Worm (Caenorhabditis elegans) whole organism, L4 larva: ENCODE measurements around the gene C25F6.1.
A peak's percentile ranks its signal among the peaks of the same experiment; 100 is the strongest.

Source experiments
- F10B5.3 ChIP-seq: sonication (generic microtip); optimal IDR thresholded peaks from 2 replicates; lab custom pipeline; 2016; ENCODE audit warnings: mild to moderate bottlenecking, missing genetic modification characterization, missing compliant biosample characterization
- F26F4.8 ChIP-seq: fragments of 200-800 bp; sonication (Bioruptor generic); conservative IDR thresholded peaks from 2 replicates; pipeline ENCODE4 v1.3.6; 2022; ENCODE audit warnings: missing genetic modification characterization, missing compliant biosample characterization
- R02D3.7 ChIP-seq: fragments of 150-350 bp; sonication (generic microtip); optimal IDR thresholded peaks from 3 replicates; lab custom pipeline; 2014; ENCODE audit warnings: missing biosample characterization, missing genetic modification characterization
- Y105C5A.15 ChIP-seq: fragments of 200-800 bp; sonication (Bioruptor generic); IDR thresholded peaks from 2 replicates; pipeline ENCODE4 v1.3.6; 2022; ENCODE audit warnings: missing genetic modification characterization, missing compliant biosample characterization
- aha-1 ChIP-seq: fragments of 150-350 bp; peaks from one replicate; lab custom pipeline; 2014; ENCODE audit warnings: missing biosample characterization, missing genetic modification characterization
- ama-1 ChIP-seq: fragments of 150-350 bp; optimal IDR thresholded peaks from 2 replicates; lab custom pipeline; 2014; ENCODE audit warnings: inconsistent platforms, mixed read lengths
- ceh-20 ChIP-seq: fragments of 200-800 bp; sonication (Bioruptor generic); IDR thresholded peaks from 2 replicates; pipeline ENCODE4 v1.3.6; 2022; ENCODE audit warnings: missing genetic modification reagents, missing genetic modification characterization, missing compliant biosample characterization
- ceh-32 ChIP-seq: sonication (generic microtip); optimal IDR thresholded peaks from 2 replicates; lab custom pipeline; 2016; ENCODE audit warnings: mild to moderate bottlenecking, missing genetic modification characterization, missing compliant biosample characterization; ENCODE audit not compliant: poor library complexity
- ceh-82 ChIP-seq: sonication (generic microtip); optimal IDR thresholded peaks from 2 replicates; lab custom pipeline; 2017; ENCODE audit warnings: missing biosample characterization, missing genetic modification characterization
- ces-1 ChIP-seq: fragments of 150-350 bp; sonication (generic microtip); optimal IDR thresholded peaks from 4 replicates; lab custom pipeline; 2014; ENCODE audit warnings: missing biosample characterization, missing genetic modification reagents, missing genetic modification characterization
- daf-16 ChIP-seq, 3 experiments: sonication (generic microtip); optimal IDR thresholded peaks; 2 replicates each; lab custom pipeline; 2016 to 2017; ENCODE audit warnings: missing genetic modification characterization in 3 of 3, missing genetic modification reagents in 3 of 3, mild to moderate bottlenecking in 2 of 3, missing compliant biosample characterization in 2 of 3, missing biosample characterization in 1 of 3, moderate library complexity in 1 of 3
- daf-19 ChIP-seq: fragments of 200-800 bp; sonication (Bioruptor generic); conservative IDR thresholded peaks from 2 replicates; pipeline ENCODE4 v1.3.6; 2022; ENCODE audit warnings: missing genetic modification characterization, missing compliant biosample characterization
- dmd-6 ChIP-seq: fragments of 200-800 bp; sonication (Bioruptor generic); IDR thresholded peaks from 2 replicates; pipeline ENCODE4 v1.3.6; 2022; ENCODE audit warnings: missing genetic modification reagents, missing genetic modification characterization, missing compliant biosample characterization
- dve-1 ChIP-seq: sonication (generic microtip); optimal IDR thresholded peaks from 2 replicates; lab custom pipeline; 2017; ENCODE audit warnings: antibody characterized with exemption, mild to moderate bottlenecking, missing genetic modification characterization, missing compliant biosample characterization; ENCODE audit not compliant: insufficient read depth
- fos-1 ChIP-seq: fragments of 150-350 bp; optimal IDR thresholded peaks from 2 replicates; lab custom pipeline; 2014; ENCODE audit warnings: missing biosample characterization, missing genetic modification characterization
- hlh-11 ChIP-seq: fragments of 200-800 bp; sonication (Bioruptor generic); optimal IDR thresholded peaks from 2 replicates; lab custom pipeline; 2018; ENCODE audit warnings: mild to moderate bottlenecking, missing genetic modification characterization, missing compliant biosample characterization
- hlh-30 ChIP-seq: sonication (generic microtip); optimal IDR thresholded peaks from 2 replicates; lab custom pipeline; 2017; ENCODE audit warnings: antibody characterized with exemption, mild to moderate bottlenecking, missing genetic modification characterization, missing compliant biosample characterization; ENCODE audit not compliant: insufficient read depth
- hmg-1.1 ChIP-seq: fragments of 200-800 bp; sonication (Bioruptor generic); IDR thresholded peaks from 2 replicates; pipeline ENCODE4 v1.3.6; 2022; ENCODE audit warnings: missing genetic modification reagents, missing genetic modification characterization, missing compliant biosample characterization
- lim-7 ChIP-seq: fragments of 200-800 bp; sonication (Bioruptor generic); IDR thresholded peaks from 2 replicates; pipeline ENCODE4 v1.3.6; 2022; ENCODE audit warnings: missing genetic modification characterization, missing compliant biosample characterization
- lin-1 ChIP-seq: fragments of 200-800 bp; sonication (Bioruptor generic); IDR thresholded peaks from 2 replicates; pipeline ENCODE4 v1.3.6; 2022; ENCODE audit warnings: missing genetic modification reagents, missing genetic modification characterization, missing compliant biosample characterization
- lin-15B ChIP-seq: fragments of 150-350 bp; sonication (generic microtip); optimal IDR thresholded peaks from 3 replicates; lab custom pipeline; 2014; ENCODE audit warnings: missing biosample characterization, missing genetic modification characterization
- lin-38 ChIP-seq: fragments of 200-800 bp; sonication (Bioruptor generic); IDR thresholded peaks from 2 replicates; pipeline ENCODE4 v1.3.6; 2022; ENCODE audit warnings: missing genetic modification reagents, missing genetic modification characterization, missing compliant biosample characterization
- lsy-2 ChIP-seq, 2 experiments: fragments of 150-350 bp in 1 of 2; sonication (generic microtip) in 1 of 2; optimal IDR thresholded peaks; 2 replicates each; lab custom pipeline; 2014 to 2017; ENCODE audit warnings: missing biosample characterization in 2 of 2, missing genetic modification characterization in 2 of 2
- madf-9 ChIP-seq: fragments of 200-800 bp; sonication (Bioruptor generic); conservative IDR thresholded peaks from 2 replicates; pipeline ENCODE4 v1.3.6; 2022; ENCODE audit warnings: missing genetic modification reagents, missing genetic modification characterization, missing compliant biosample characterization
- mdl-1 ChIP-seq, 2 experiments: fragments of 150-350 bp in 1 of 2; sonication (generic microtip) in 1 of 2; optimal IDR thresholded peaks; 2 replicates each; lab custom pipeline; 2014 to 2017; ENCODE audit warnings: missing biosample characterization in 2 of 2, missing genetic modification characterization in 2 of 2
- mep-1 ChIP-seq: fragments of 150-350 bp; sonication (generic microtip); optimal IDR thresholded peaks from 3 replicates; lab custom pipeline; 2014; ENCODE audit warnings: missing biosample characterization, missing genetic modification characterization
- mes-2 ChIP-seq: sonication (generic microtip); optimal IDR thresholded peaks from 2 replicates; lab custom pipeline; 2016; ENCODE audit warnings: missing genotype, mild to moderate bottlenecking, missing genetic modification characterization, missing compliant biosample characterization; ENCODE audit not compliant: poor library complexity, severe bottlenecking
- mxl-3 ChIP-seq: fragments of 200-800 bp; sonication (Bioruptor generic); optimal IDR thresholded peaks from 2 replicates; lab custom pipeline; 2018; ENCODE audit warnings: mild to moderate bottlenecking, missing genetic modification characterization, missing compliant biosample characterization
- nhr-11 ChIP-seq: fragments of 150-350 bp; optimal IDR thresholded peaks from 2 replicates; lab custom pipeline; 2014; ENCODE audit warnings: missing biosample characterization, missing genetic modification characterization
- nhr-28 ChIP-seq: fragments of 150-350 bp; optimal IDR thresholded peaks from 2 replicates; lab custom pipeline; 2014; ENCODE audit warnings: missing biosample characterization, missing genetic modification characterization
- nhr-48 ChIP-seq: sonication (generic microtip); optimal IDR thresholded peaks from 2 replicates; lab custom pipeline; 2016; ENCODE audit warnings: mild to moderate bottlenecking, missing genetic modification characterization, missing compliant biosample characterization
- nhr-6 ChIP-seq: fragments of 150-350 bp; optimal IDR thresholded peaks from 2 replicates; lab custom pipeline; 2014; ENCODE audit warnings: missing biosample characterization, missing genetic modification characterization
- nhr-76 ChIP-seq: fragments of 150-350 bp; optimal IDR thresholded peaks from 2 replicates; lab custom pipeline; 2014; ENCODE audit warnings: missing biosample characterization, missing genetic modification characterization
- nhr-77 ChIP-seq: fragments of 150-350 bp; optimal IDR thresholded peaks from 2 replicates; lab custom pipeline; 2014; ENCODE audit warnings: missing biosample characterization, missing genetic modification characterization
- pha-4 ChIP-seq, 2 experiments: fragments of 150-350 bp in 1 of 2; fragments of 200-800 bp in 1 of 2; sonication (Bioruptor generic) in 1 of 2; IDR thresholded peaks in 1 of 2; optimal IDR thresholded peaks in 1 of 2; 2 replicates each; pipeline versions ENCODE4 v1.3.6 to Lab custom; 2014 to 2022; ENCODE audit warnings: missing genetic modification characterization in 2 of 2, missing genetic modification reagents in 2 of 2, missing biosample characterization in 1 of 2, missing compliant biosample characterization in 1 of 2
- php-3 ChIP-seq: fragments of 200-800 bp; sonication (Bioruptor generic); IDR thresholded peaks from 2 replicates; pipeline ENCODE4 v1.3.6; 2022; ENCODE audit warnings: missing genetic modification reagents, missing genetic modification characterization, missing compliant biosample characterization
- pqm-1 ChIP-seq: sonication (generic microtip); optimal IDR thresholded peaks from 2 replicates; lab custom pipeline; 2017; ENCODE audit warnings: missing biosample characterization, missing genetic modification characterization
- spr-3 ChIP-seq: fragments of 200-800 bp; sonication (Bioruptor generic); optimal IDR thresholded peaks from 2 replicates; lab custom pipeline; 2018; ENCODE audit warnings: mild to moderate bottlenecking, missing genetic modification characterization, missing compliant biosample characterization
- tra-1 ChIP-seq: fragments of 200-800 bp; sonication (Bioruptor generic); IDR thresholded peaks from 2 replicates; pipeline ENCODE4 v1.3.6; 2022; ENCODE audit warnings: missing genetic modification reagents, missing genetic modification characterization, missing compliant biosample characterization
- unc-39 ChIP-seq: sonication (generic microtip); optimal IDR thresholded peaks from 2 replicates; lab custom pipeline; 2017; ENCODE audit warnings: missing biosample characterization, missing genetic modification characterization
- unc-62 ChIP-seq, 3 experiments: fragments of 150-350 bp in 1 of 3; sonication (generic microtip); optimal IDR thresholded peaks in 2 of 3; peaks in 1 of 3; 1 replicate in 1 of 3; 2 replicates in 2 of 3; lab custom pipeline; 2014 to 2017; ENCODE audit warnings: missing biosample characterization in 3 of 3, missing genetic modification characterization in 3 of 3, missing genetic modification reagents in 3 of 3, missing genotype in 1 of 3
- zfp-2 ChIP-seq: sonication (generic microtip); optimal IDR thresholded peaks from 2 replicates; lab custom pipeline; 2016; ENCODE audit warnings: mild to moderate bottlenecking, missing genetic modification characterization, missing compliant biosample characterization
- zip-2 ChIP-seq: fragments of 150-350 bp; optimal IDR thresholded peaks from 2 replicates; lab custom pipeline; 2014; ENCODE audit warnings: missing biosample characterization, missing genetic modification characterization

Gene C25F6.1

ce11 chrX:5522769-5523601 lies 36.7 kb downstream of the C25F6.1 start, which contains the start of gene mboa-3:
Gene mboa-3 (minus strand): TSS chrX:5522819.
- TF ChIP-seq lin-38 (GFP tag; lab: Robert Waterston, UW) (no peak), unc-39 (no peak), lsy-2 (tag; optimal IDR thresholded peaks at IDR 0.05; lab: Kevin White, UChicago) (no peak), dve-1 (tag; lab: Kevin White, UChicago) (peak; percentile 22), F26F4.8 (GFP tag; lab: Robert Waterston, UW) (no peak), spr-3 (GFP tag; lab: Kevin White, UChicago) (no peak), nhr-28 (tag; lab: Kevin White, UChicago) (peak; percentile 51), daf-16 (GFP tag; optimal IDR thresholded peaks at IDR 0.05; lab: Kevin White, UChicago) (peak in 1 of 2 experiments; percentile 12), daf-16 (tag; optimal IDR thresholded peaks at IDR 0.05; lab: Kevin White, UChicago) (peak; percentile 68), hlh-30 (tag; lab: Kevin White, UChicago) (peak; percentile 57), mxl-3 (GFP tag; lab: Kevin White, UChicago) (peak; percentile 64), pha-4 (GFP tag; IDR thresholded peaks at IDR 0.05; lab: Robert Waterston, UW) (peak; percentile 14; the same call in 1 of the 2 replicates), pha-4 (tag; optimal IDR thresholded peaks at IDR 0.05; lab: Kevin White, UChicago) (peak; percentile 52), ceh-20 (0 out of 2 replicates have a peak, but pooled peaks have one; percentile 15), R02D3.7 (tag; lab: Kevin White, UChicago) (no peak), nhr-48 (tag; lab: Kevin White, UChicago) (no peak), F10B5.3 (tag; lab: Kevin White, UChicago) (no peak), lin-1 (GFP tag; lab: Robert Waterston, UW) (no peak), unc-62 (GFP tag; optimal IDR thresholded peaks at IDR 0.05 in 1 of 2; lab: Kevin White, UChicago) (peak in 1 of 2 experiments; percentile 87), unc-62 (tag; optimal IDR thresholded peaks at IDR 0.05; lab: Kevin White, UChicago) (no peak), hmg-1.1 (0 out of 2 replicates have a peak, but pooled peaks have one; percentile 10), ceh-32 (tag; lab: Kevin White, UChicago) (no peak), mes-2 (tag; lab: Kevin White, UChicago) (peak; percentile 17), php-3 (GFP tag; lab: Robert Waterston, UW) (no peak), daf-19 (GFP tag; lab: Robert Waterston, UW) (no peak), zfp-2 (no peak), aha-1 (peak; percentile 97), hlh-11 (tag; lab: Kevin White, UChicago) (peak; percentile 70), nhr-76 (tag; lab: Kevin White, UChicago) (no peak), ces-1 (no peak), madf-9 (GFP tag; lab: Robert Waterston, UW) (0 out of 2 replicates have a peak, but pooled peaks have one; percentile 28), nhr-11 (no peak), mep-1 (tag; lab: Kevin White, UChicago) (peak; percentile 8), ceh-82 (tag; lab: Kevin White, UChicago) (no peak), nhr-6 (tag; lab: Kevin White, UChicago) (no peak), Y105C5A.15 (GFP tag; lab: Robert Waterston, UW) (no peak), nhr-77 (no peak), pqm-1 (tag; lab: Kevin White, UChicago) (peak; percentile 17), mdl-1 (tag; optimal IDR thresholded peaks at IDR 0.05; lab: Kevin White, UChicago) (peak in 1 of 2 experiments; percentile 84), lin-15B (tag; lab: Kevin White, UChicago) (no peak), tra-1 (0 out of 2 replicates have a peak, but pooled peaks have one; percentile 22), fos-1 (tag; lab: Kevin White, UChicago) (no peak), ama-1 (lab: Kevin White, UChicago) (no peak), zip-2 (tag; lab: Kevin White, UChicago) (no peak), dmd-6 (GFP tag; lab: Robert Waterston, UW) (peak; percentile 76), lim-7 (GFP tag; lab: Robert Waterston, UW) (0 out of 2 replicates have a peak, but pooled peaks have one; percentile 5)
